Fruit fly (Drosophila melanogaster) whole organism, embryonic: ENCODE results near the gene Spn28Dc.

Experiments
- ATbp ChIP-seq: fragments of 200-800 bp; sonication (Bioruptor generic); optimal IDR thresholded peaks from 2 replicates; lab custom pipeline; 2017; ENCODE audit warnings: missing biosample characterization, mild to moderate bottlenecking, missing genetic modification characterization, missing genetic modification reagents
- Ada2b ChIP-seq: fragments of 200-800 bp; sonication (Bioruptor generic); IDR thresholded peaks from 2 replicates; pipeline ENCODE4 v1.3.6; 2022; ENCODE audit warnings: missing biosample characterization, missing genetic modification characterization
- Blimp-1 ChIP-seq: fragments of 200-800 bp; sonication (Bioruptor generic); optimal IDR thresholded peaks from 3 replicates; lab custom pipeline; 2018; ENCODE audit warnings: missing biosample characterization, missing genetic modification characterization, mild to moderate bottlenecking, moderate library complexity, missing genetic modification reagents
- BtbVII ChIP-seq: fragments of 200-800 bp; sonication (Bioruptor generic); optimal IDR thresholded peaks from 3 replicates; lab custom pipeline; 2017; ENCODE audit warnings: missing biosample characterization, mild to moderate bottlenecking, missing genetic modification characterization
- CG10147 ChIP-seq: fragments of 200-800 bp; sonication (Bioruptor generic); optimal IDR thresholded peaks from 2 replicates; lab custom pipeline; 2019; ENCODE audit warnings: missing biosample characterization, mild to moderate bottlenecking, missing genetic modification characterization, moderate library complexity
- CG10209 ChIP-seq: fragments of 200-800 bp; sonication (Bioruptor generic); optimal IDR thresholded peaks from 3 replicates; lab custom pipeline; 2017; ENCODE audit warnings: missing biosample characterization, mild to moderate bottlenecking, missing genetic modification characterization, missing genetic modification reagents
- CG10543 ChIP-seq: fragments of 200-800 bp; sonication (Bioruptor generic); optimal IDR thresholded peaks from 3 replicates; lab custom pipeline; 2017; ENCODE audit warnings: missing biosample characterization, mild to moderate bottlenecking, missing genetic modification characterization, moderate library complexity
- CG11504 ChIP-seq: fragments of 200-800 bp; sonication (Bioruptor generic); optimal IDR thresholded peaks from 3 replicates; lab custom pipeline; 2019; ENCODE audit warnings: missing biosample characterization, mild to moderate bottlenecking, missing genetic modification characterization, moderate library complexity
- CG11723 ChIP-seq: fragments of 200-800 bp; sonication (Bioruptor generic); optimal IDR thresholded peaks from 2 replicates; lab custom pipeline; 2017; ENCODE audit warnings: missing biosample characterization, mild to moderate bottlenecking, missing genetic modification characterization
- CG12104 ChIP-seq: fragments of 200-800 bp; sonication (Bioruptor generic); optimal IDR thresholded peaks from 3 replicates; lab custom pipeline; 2016; ENCODE audit warnings: missing biosample characterization, missing genetic modification characterization
- CG1233 ChIP-seq: fragments of 200-800 bp; sonication (Bioruptor generic); optimal IDR thresholded peaks from 4 replicates; lab custom pipeline; 2018; ENCODE audit warnings: missing biosample characterization, mild to moderate bottlenecking, missing genetic modification characterization
- CG13296 ChIP-seq: fragments of 200-800 bp; sonication (Bioruptor generic); optimal IDR thresholded peaks from 3 replicates; lab custom pipeline; 2018; ENCODE audit warnings: missing biosample characterization, mild to moderate bottlenecking, missing genetic modification characterization
- CG13424 ChIP-seq: fragments of 200-800 bp; sonication (Bioruptor generic); optimal IDR thresholded peaks from 2 replicates; lab custom pipeline; 2019; ENCODE audit warnings: missing biosample characterization, mild to moderate bottlenecking, missing genetic modification characterization, moderate library complexity
- CG13775 ChIP-seq: fragments of 200-800 bp; sonication (Bioruptor generic); optimal IDR thresholded peaks from 3 replicates; lab custom pipeline; 2017; ENCODE audit warnings: missing biosample characterization, mild to moderate bottlenecking, missing genetic modification characterization
- CG14014 ChIP-seq: fragments of 200-800 bp; sonication (Bioruptor generic); IDR thresholded peaks from 2 replicates; pipeline ENCODE4 v1.3.6; 2022; ENCODE audit warnings: missing biosample characterization, missing genetic modification characterization
- CG14441 ChIP-seq: fragments of 200-800 bp; sonication (Bioruptor generic); IDR thresholded peaks from 2 replicates; pipeline ENCODE4 v1.3.6; 2022; ENCODE audit warnings: missing biosample characterization, missing genetic modification characterization
- CG15514 ChIP-seq: fragments of 200-800 bp; sonication (Bioruptor generic); optimal IDR thresholded peaks from 3 replicates; lab custom pipeline; 2017; ENCODE audit warnings: missing biosample characterization, missing genetic modification characterization, mild to moderate bottlenecking, moderate library complexity, missing genetic modification reagents
- CG17186 ChIP-seq: fragments of 200-800 bp; sonication (Bioruptor generic); optimal IDR thresholded peaks from 3 replicates; lab custom pipeline; 2017; ENCODE audit warnings: missing biosample characterization, missing genetic modification reagents, missing genetic modification characterization
- CG17359 ChIP-seq: fragments of 200-800 bp; sonication (Bioruptor generic); optimal IDR thresholded peaks from 3 replicates; lab custom pipeline; 2018; ENCODE audit warnings: missing biosample characterization, mild to moderate bottlenecking, missing genetic modification characterization, moderate library complexity
- CG18262 ChIP-seq: fragments of 200-800 bp; optimal IDR thresholded peaks from 3 replicates; lab custom pipeline; 2019; ENCODE audit warnings: missing biosample characterization, mild to moderate bottlenecking, missing genetic modification characterization, moderate library complexity
- CG2202 ChIP-seq: fragments of 200-800 bp; sonication (Bioruptor generic); optimal IDR thresholded peaks from 2 replicates; lab custom pipeline; 2018; ENCODE audit warnings: missing biosample characterization, mild to moderate bottlenecking, missing genetic modification characterization
- CG30020 ChIP-seq: fragments of 200-800 bp; optimal IDR thresholded peaks from 2 replicates; lab custom pipeline; 2019; ENCODE audit warnings: missing biosample characterization, mild to moderate bottlenecking, missing genetic modification characterization, moderate library complexity
- CG32772 ChIP-seq: fragments of 200-800 bp; sonication (Bioruptor generic); IDR thresholded peaks from 2 replicates; pipeline ENCODE4 v1.3.6; 2022; ENCODE audit warnings: missing biosample characterization, missing genetic modification characterization
- CG3838 ChIP-seq: fragments of 200-800 bp; sonication (Bioruptor generic); optimal IDR thresholded peaks from 3 replicates; lab custom pipeline; 2016; ENCODE audit warnings: missing biosample characterization, missing genetic modification characterization
- CG4424 ChIP-seq: fragments of 200-800 bp; sonication (Bioruptor generic); optimal IDR thresholded peaks from 3 replicates; lab custom pipeline; 2016; ENCODE audit warnings: missing biosample characterization, missing genetic modification characterization
- CG5180 ChIP-seq: fragments of 200-800 bp; sonication (Bioruptor generic); optimal IDR thresholded peaks from 3 replicates; lab custom pipeline; 2017; ENCODE audit warnings: missing biosample characterization, missing genetic modification characterization, mild to moderate bottlenecking, moderate library complexity, missing genetic modification reagents
- CG6175 ChIP-seq: fragments of 200-800 bp; sonication (Bioruptor generic); IDR thresholded peaks from 3 replicates; pipeline ENCODE4 v1.3.6; 2022; ENCODE audit warnings: missing biosample characterization, missing genetic modification characterization
- CG7271 ChIP-seq: fragments of 200-800 bp; sonication (Bioruptor generic); optimal IDR thresholded peaks from 2 replicates; lab custom pipeline; 2018; ENCODE audit warnings: missing biosample characterization, mild to moderate bottlenecking, missing genetic modification characterization, moderate library complexity
- CG8924 ChIP-seq: fragments of 200-800 bp; optimal IDR thresholded peaks from 3 replicates; lab custom pipeline; 2019; ENCODE audit warnings: missing biosample characterization, mild to moderate bottlenecking, missing genetic modification characterization, moderate library complexity
- D ChIP-seq, 2 experiments: fragments of 200-800 bp in 1 of 2; fragments of >200 bp in 1 of 2; sonication (Bioruptor generic) in 1 of 2; optimal IDR thresholded peaks; 2 replicates in 1 of 2; 3 replicates in 1 of 2; lab custom pipeline; 2017; ENCODE audit warnings: mild to moderate bottlenecking in 1 of 2, missing biosample characterization in 1 of 2, missing genetic modification characterization in 1 of 2, missing genetic modification reagents in 1 of 2
- E2f1 ChIP-seq: fragments of 200-800 bp; sonication (Bioruptor generic); IDR thresholded peaks from 2 replicates; pipeline ENCODE4 v1.3.6; 2022; ENCODE audit warnings: missing biosample characterization, missing genetic modification characterization
- Fer3 ChIP-seq: fragments of 200-800 bp; sonication (Bioruptor generic); optimal IDR thresholded peaks from 2 replicates; lab custom pipeline; 2018; ENCODE audit warnings: missing biosample characterization, mild to moderate bottlenecking, missing genetic modification characterization, moderate library complexity
- Hand ChIP-seq: fragments of 200-800 bp; sonication (Bioruptor generic); optimal IDR thresholded peaks from 2 replicates; lab custom pipeline; 2017; ENCODE audit warnings: mild to moderate bottlenecking, missing biosample characterization, missing genetic modification reagents, missing genetic modification characterization
- Mad ChIP-seq: fragments of 200-800 bp; sonication (Bioruptor generic); optimal IDR thresholded peaks from 2 replicates; lab custom pipeline; 2016; ENCODE audit warnings: missing biosample characterization, missing genetic modification characterization
- ap ChIP-seq: fragments of 200-800 bp; sonication (Bioruptor generic); IDR thresholded peaks from 2 replicates; pipeline ENCODE4 v1.3.6; 2022; ENCODE audit warnings: missing biosample characterization, missing genetic modification characterization
- bsh ChIP-seq, 2 experiments: fragments of 200-800 bp; sonication (Bioruptor generic); optimal IDR thresholded peaks; 2 replicates each; lab custom pipeline; 2017 to 2018; ENCODE audit warnings: mild to moderate bottlenecking in 2 of 2, missing biosample characterization in 2 of 2, missing genetic modification characterization in 2 of 2, moderate library complexity in 1 of 2
- fd64A ChIP-seq: fragments of 200-800 bp; sonication (Bioruptor generic); optimal IDR thresholded peaks from 3 replicates; lab custom pipeline; 2018; ENCODE audit warnings: missing biosample characterization, mild to moderate bottlenecking, missing genetic modification characterization
- fd96Cb ChIP-seq: fragments of 200-800 bp; sonication (Bioruptor generic); optimal IDR thresholded peaks from 2 replicates; lab custom pipeline; 2018; ENCODE audit warnings: missing biosample characterization, mild to moderate bottlenecking, missing genetic modification characterization, moderate library complexity
- gce ChIP-seq: fragments of 200-800 bp; sonication (Bioruptor generic); IDR thresholded peaks from 3 replicates; pipeline ENCODE4 v1.3.6; 2022; ENCODE audit warnings: missing biosample characterization, missing genetic modification characterization
- ind ChIP-seq: fragments of 200-800 bp; sonication (Bioruptor generic); optimal IDR thresholded peaks from 3 replicates; lab custom pipeline; 2016; ENCODE audit warnings: missing biosample characterization, missing genetic modification characterization
- jigr1 ChIP-seq: fragments of 200-800 bp; sonication (Bioruptor generic); IDR thresholded peaks from 3 replicates; pipeline ENCODE4 v1.3.6; 2022; ENCODE audit warnings: missing biosample characterization, missing genetic modification characterization
- lab ChIP-seq: fragments of 200-800 bp; sonication (Bioruptor generic); optimal IDR thresholded peaks from 3 replicates; lab custom pipeline; 2017; ENCODE audit warnings: missing biosample characterization, missing genetic modification characterization, mild to moderate bottlenecking, moderate library complexity, missing genetic modification reagents
- shn ChIP-seq: fragments of 200-800 bp; sonication (Bioruptor generic); optimal IDR thresholded peaks from 3 replicates; lab custom pipeline; 2016; ENCODE audit warnings: missing biosample characterization, missing genetic modification characterization
- sim ChIP-seq: fragments of 200-800 bp; sonication (Bioruptor generic); IDR thresholded peaks from 2 replicates; pipeline ENCODE4 v1.3.6; 2022; ENCODE audit warnings: missing biosample characterization, missing genetic modification characterization
- so ChIP-seq: fragments of 200-800 bp; sonication (Bioruptor generic); IDR thresholded peaks from 3 replicates; pipeline ENCODE4 v1.3.6; 2022; ENCODE audit warnings: missing biosample characterization, missing genetic modification characterization
- sug ChIP-seq: fragments of 200-800 bp; optimal IDR thresholded peaks from 2 replicates; lab custom pipeline; 2019; ENCODE audit warnings: missing biosample characterization, mild to moderate bottlenecking, missing genetic modification characterization, moderate library complexity
- tup ChIP-seq: fragments of 200-800 bp; sonication (Bioruptor generic); optimal IDR thresholded peaks from 2 replicates; lab custom pipeline; 2016; ENCODE audit warnings: missing biosample characterization, mild to moderate bottlenecking, missing genetic modification characterization, moderate library complexity

Spn28Dc gene

dm6 chr2L:7957068-7957868, 49.7 kb downstream of the Spn28Dc start (continued):
- TF ChIP-seq bsh (GFP tag; optimal IDR thresholded peaks at IDR 0.05; lab: Kevin White, UChicago) (peak in 1 of 2 experiments; percentile 16), CG14441 (GFP tag; lab: Robert Waterston, UW) (0 out of 2 replicates have a peak, but pooled peaks have one; percentile 13), CG14014 (GFP tag; lab: Robert Waterston, UW) (0 out of 2 replicates have a peak, but pooled peaks have one; percentile 14), D (optimal IDR thresholded peaks at IDR 0.05; lab: Kevin White, UChicago) (no peak), D (GFP tag; optimal IDR thresholded peaks at IDR 0.05; lab: Kevin White, UChicago) (peak; percentile 34), E2f1 (GFP tag; lab: Robert Waterston, UW) (peak; percentile 41; the same call in 1 of the 2 replicates), CG32772 (GFP tag; lab: Robert Waterston, UW) (peak; percentile 29; the same call in 1 of the 2 replicates), CG10543 (GFP tag; lab: Kevin White, UChicago) (no peak), CG3838 (GFP tag; lab: Kevin White, UChicago) (no peak), CG4424 (peak; percentile 31), gce (GFP tag; lab: Robert Waterston, UW) (no peak), CG11504 (tag; lab: Kevin White, UChicago) (peak; percentile 88), ap (GFP tag; lab: Robert Waterston, UW) (peak; percentile 70), Blimp-1 (GFP tag; lab: Kevin White, UChicago) (peak; percentile 9), CG18262 (tag; lab: Kevin White, UChicago) (peak; percentile 61), BtbVII (GFP tag; lab: Kevin White, UChicago) (peak; percentile 24), CG7271 (tag; lab: Kevin White, UChicago) (no peak), CG6175 (GFP tag; lab: Robert Waterston, UW) (peak; percentile 60; the same call in 1 of the 3 replicates), CG10147 (GFP tag; lab: Kevin White, UChicago) (peak; percentile 38), CG12104 (GFP tag; lab: Kevin White, UChicago) (peak; percentile 19), Hand (GFP tag; lab: Kevin White, UChicago) (no peak), CG17186 (GFP tag; lab: Kevin White, UChicago) (no peak), CG13424 (peak; percentile 39), sim (GFP tag; lab: Robert Waterston, UW) (no peak), ATbp (peak; percentile 7), CG17359 (tag; lab: Kevin White, UChicago) (peak; percentile 35), CG11723 (GFP tag; lab: Kevin White, UChicago) (peak; percentile 15), Mad (GFP tag; lab: Kevin White, UChicago) (no peak), Fer3 (tag; lab: Kevin White, UChicago) (no peak), jigr1 (GFP tag; lab: Robert Waterston, UW) (0 out of 3 replicates have a peak, but pooled peaks have one; percentile 13), shn (no peak), sug (tag; lab: Kevin White, UChicago) (peak; percentile 18), fd64A (GFP tag; lab: Kevin White, UChicago) (no peak), CG8924 (tag; lab: Kevin White, UChicago) (peak; percentile 66), CG5180 (GFP tag; lab: Kevin White, UChicago) (peak; percentile 18), CG13775 (GFP tag; lab: Kevin White, UChicago) (peak; percentile 12), fd96Cb (tag; lab: Kevin White, UChicago) (peak; percentile 55), CG1233 (GFP tag; lab: Kevin White, UChicago) (no peak), CG10209 (GFP tag; lab: Kevin White, UChicago) (peak; percentile 67), CG15514 (GFP tag; lab: Kevin White, UChicago) (peak; percentile 14), lab (GFP tag; lab: Kevin White, UChicago) (peak; percentile 10), CG30020 (tag; lab: Kevin White, UChicago) (no peak), ind (GFP tag; lab: Kevin White, UChicago) (peak; percentile 36), so (GFP tag; lab: Robert Waterston, UW) (peak; percentile 65; the same call in 2 of the 3 replicates), CG2202 (no peak), CG13296 (GFP tag; lab: Kevin White, UChicago) (peak; percentile 35), Ada2b (GFP tag; lab: Robert Waterston, UW) (0 out of 2 replicates have a peak, but pooled peaks have one; percentile 32), tup (GFP tag; lab: Kevin White, UChicago) (no peak)
